Worm (Caenorhabditis elegans): ENCODE data around the gene imp-2.
"Not testable (repeated sequence)": the region's sequence is repeated elsewhere in the genome, so short reads cannot be mapped to it uniquely, and the experiment has no call there.

imp-2 gene

ce11 chrIV:11159886-11160285 lies 41.2 kb upstream of the imp-2 start, which contains the start of gene mboa-4:
mboa-4 (minus strand) TSS chrIV:11159986.
- TF ChIP-seq nhr-25 (tag; optimal IDR thresholded peaks at IDR 0.05; ENCODE audit: borderline replicate concordance, insufficient read depth) (no peak), lim-7 (GFP tag; IDR thresholded peaks at IDR 0.05) (no peak), tag-97 (GFP tag; IDR thresholded peaks at IDR 0.05) (no peak), nhr-77 (tag; optimal IDR thresholded peaks at IDR 0.05) (no peak), daf-12 (tag; optimal IDR thresholded peaks at IDR 0.05) (no peak), Y75B8A.6 (GFP tag; IDR thresholded peaks at IDR 0.05) (no peak), dmd-8 (GFP tag; IDR thresholded peaks at IDR 0.05) (no peak), lin-29 (GFP tag; IDR thresholded peaks at IDR 0.05) (no peak), nhr-48 (tag; optimal IDR thresholded peaks at IDR 0.05) (no peak), Y5F2A.4 (GFP tag; optimal IDR thresholded peaks at IDR 0.05) (no peak), mes-2 (tag; optimal IDR thresholded peaks at IDR 0.05; ENCODE audit: poor library complexity, severe bottlenecking) (no peak), R02D3.7 (tag; optimal IDR thresholded peaks at IDR 0.05) (no peak), dmd-9 (GFP tag; IDR thresholded peaks at IDR 0.05) (no peak), snpc-4 (tag; optimal IDR thresholded peaks at IDR 0.05) (no peak), tra-1 (GFP tag; IDR thresholded peaks at IDR 0.05) (no peak), nhr-42 (GFP tag; IDR thresholded peaks at IDR 0.05) (no peak), zip-11 (GFP tag; IDR thresholded peaks at IDR 0.05) (no peak), ceh-20 (GFP tag; IDR thresholded peaks at IDR 0.05) (no peak)

- no peak for TF ChIP-seq mdt-29 (GFP tag; IDR thresholded peaks at IDR 0.05)
- TF ChIP-seq F26F4.8 (GFP tag; conservative IDR thresholded peaks at IDR 0.05): no peak
- no peak for TF ChIP-seq daf-12 (tag; optimal IDR thresholded peaks at IDR 0.05)
- no peak for TF ChIP-seq lir-3 (tag; optimal IDR thresholded peaks at IDR 0.05)
- TF ChIP-seq zag-1 (tag; optimal IDR thresholded peaks at IDR 0.05): no peak
- no peak for TF ChIP-seq madf-5 (GFP tag; IDR thresholded peaks at IDR 0.05)
- no peak for TF ChIP-seq snpc-1.2 (GFP tag; IDR thresholded peaks at IDR 0.05)
- TF ChIP-seq D1046.2 (GFP tag; IDR thresholded peaks at IDR 0.05): no peak
Observed at ce11 chrIV:11156526-11156925, 37.8 kb upstream of the imp-2 start.

ce11 chrIV:11154425-11155114 lies 35.9 kb upstream of the imp-2 start, which contains the start of gene C08F8.3:
C08F8.3 (plus strand) TSS chrIV:11155044.
- not testable (repeated sequence) for TF ChIP-seq lin-13 (GFP tag; optimal IDR thresholded peaks at IDR 0.05); nhr-11 (tag; optimal IDR thresholded peaks at IDR 0.05); snpc-4 (tag; optimal IDR thresholded peaks at IDR 0.05)

- TF ChIP-seq ama-1 (optimal IDR thresholded peaks at IDR 0.05) (peak; percentile 67), tag-97 (GFP tag; IDR thresholded peaks at IDR 0.05) (no peak), zfp-3 (GFP tag; conservative IDR thresholded peaks at IDR 0.05) (0 out of 2 replicates have a peak, but pooled peaks have one; percentile 59), unc-62 (GFP tag; optimal IDR thresholded peaks at IDR 0.05 in 1 of 2) (peak in 1 of 2 experiments; percentile 25), unc-62 (tag; optimal IDR thresholded peaks at IDR 0.05) (no peak), nhr-6 (tag; optimal IDR thresholded peaks at IDR 0.05) (no peak)
Observed at ce11 chrIV:11150844-11151243, 32.2 kb upstream of the imp-2 start, which contains the start of gene C08F8.2. C08F8.2 (plus strand) TSS chrIV:11150997.

- TF ChIP-seq lin-39 (tag; optimal IDR thresholded peaks at IDR 0.05) (no peak), ceh-20 (GFP tag; IDR thresholded peaks at IDR 0.05) (peak; percentile 89), hmg-1.1 (GFP tag; IDR thresholded peaks at IDR 0.05) (peak; percentile 87), fkh-10 (GFP tag; optimal IDR thresholded peaks at IDR 0.05) (peak; percentile 67), ztf-11 (tag; optimal IDR thresholded peaks at IDR 0.05) (no peak), F26F4.8 (GFP tag; conservative IDR thresholded peaks at IDR 0.05) (no peak), D1046.2 (GFP tag; IDR thresholded peaks at IDR 0.05) (no peak), tag-97 (GFP tag; IDR thresholded peaks at IDR 0.05) (no peak), aha-1 (tag) (peak; percentile 93), hlh-11 (tag; optimal IDR thresholded peaks at IDR 0.05) (peak; percentile 92), dpl-1 (GFP tag; optimal IDR thresholded peaks at IDR 0.05) (peak; percentile 88), daf-19 (GFP tag; conservative IDR thresholded peaks at IDR 0.05) (no peak), lin-1 (GFP tag; IDR thresholded peaks at IDR 0.05) (peak; percentile 90), nhr-25 (tag; optimal IDR thresholded peaks at IDR 0.05; ENCODE audit: borderline replicate concordance, insufficient read depth) (peak; percentile 80), mdt-29 (GFP tag; IDR thresholded peaks at IDR 0.05) (peak; percentile 49; the same call in 1 of the 2 replicates), lin-13 (GFP tag; optimal IDR thresholded peaks at IDR 0.05) (peak; percentile 85), ZK546.5 (tag; optimal IDR thresholded peaks at IDR 0.05) (peak; percentile 99), ceh-82 (tag; optimal IDR thresholded peaks at IDR 0.05) (no peak)
Observed at ce11 chrIV:11149454-11150163, 30.9 kb upstream of the imp-2 start, which contains the start of the genes F01G4.6 and pfd-1. F01G4.6 (minus strand) TSS chrIV:11149504. pfd-1 (plus strand) TSS chrIV:11150113.
